Worm (Caenorhabditis elegans) whole organism, early embryonic: Measurements from ENCODE around the gene bath-37.

Source experiments
- aly-1 ChIP-seq: sonication (generic microtip); optimal IDR thresholded peaks from 2 replicates; lab custom pipeline; 2016; ENCODE audit warnings: missing genetic modification characterization, missing compliant biosample characterization
- ama-1 ChIP-seq: fragments of 150-350 bp; optimal IDR thresholded peaks from 2 replicates; lab custom pipeline; 2014
- ceh-13 ChIP-seq: fragments of 200-800 bp; sonication (Bioruptor generic); optimal IDR thresholded peaks from 2 replicates; lab custom pipeline; 2018; ENCODE audit warnings: mild to moderate bottlenecking, missing genetic modification characterization, missing compliant biosample characterization
- ceh-36 ChIP-seq: sonication (generic microtip); optimal IDR thresholded peaks from 2 replicates; lab custom pipeline; 2016; ENCODE audit warnings: missing genetic modification characterization, inconsistent platforms, missing compliant biosample characterization
- ets-7 ChIP-seq: sonication (generic microtip); optimal IDR thresholded peaks from 2 replicates; lab custom pipeline; 2016; ENCODE audit warnings: missing genotype, missing genetic modification characterization, missing compliant biosample characterization
- flt-1 ChIP-seq: fragments of 200-800 bp; sonication (Bioruptor generic); IDR thresholded peaks from 2 replicates; pipeline ENCODE4 v1.3.6; 2022; ENCODE audit warnings: missing genetic modification characterization, missing compliant biosample characterization
- hnd-1 ChIP-seq: sonication (generic microtip); optimal IDR thresholded peaks from 2 replicates; lab custom pipeline; 2016; ENCODE audit warnings: missing genetic modification characterization, missing compliant biosample characterization
- pes-1 ChIP-seq: fragments of 200-800 bp; sonication (Bioruptor generic); IDR thresholded peaks from 2 replicates; pipeline ENCODE4 v1.3.6; 2022; ENCODE audit warnings: missing genetic modification reagents, missing genetic modification characterization, missing compliant biosample characterization
- tbx-11 ChIP-seq: fragments of 200-800 bp; sonication (Bioruptor generic); IDR thresholded peaks from 2 replicates; pipeline ENCODE4 v1.3.6; 2022; ENCODE audit warnings: missing genetic modification characterization, missing compliant biosample characterization
- tbx-37 ChIP-seq: fragments of 200-800 bp; sonication (Bioruptor generic); conservative IDR thresholded peaks from 2 replicates; pipeline ENCODE4 v1.3.6; 2022; ENCODE audit warnings: missing genetic modification reagents, missing genetic modification characterization, missing compliant biosample characterization

DNA sequence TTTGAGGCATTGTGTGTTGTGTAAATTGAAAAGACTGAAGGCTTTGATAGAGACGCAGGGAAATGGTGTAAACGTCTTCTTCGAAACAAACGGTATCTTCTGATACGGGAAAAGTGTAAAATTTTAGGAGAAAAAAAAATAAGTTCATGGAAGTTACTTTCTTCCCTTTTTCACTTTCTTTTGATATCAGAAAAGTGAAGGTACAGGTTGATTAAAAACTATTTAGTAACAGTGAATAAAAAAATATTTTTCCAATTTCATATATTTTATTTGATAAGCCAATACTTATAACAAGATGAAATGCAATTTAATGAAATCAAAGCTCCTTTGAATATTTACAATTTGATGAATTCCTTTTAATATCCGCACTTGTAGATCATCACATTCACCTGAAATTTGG is 41.6 kb downstream of the bath-37 start, which contains the start of gene col-129:
- TF ChIP-seq tbx-37 (no peak), tbx-11 (GFP tag; lab: Robert Waterston, UW) (no peak), ama-1 (lab: Kevin White, UChicago) (no peak), pes-1 (no peak), hnd-1 (tag; lab: Kevin White, UChicago) (no peak), ets-7 (no peak), flt-1 (GFP tag; lab: Robert Waterston, UW) (no peak), ceh-36 (tag; lab: Kevin White, UChicago) (no peak), aly-1 (no peak), ceh-13 (GFP tag; lab: Kevin White, UChicago) (no peak)
